Worm (Caenorhabditis elegans) whole organism, L2 larva: ENCODE results near the gene srg-3.

ENCODE experiments used
- C34F6.9 ChIP-seq: fragments of 150-350 bp; optimal IDR thresholded peaks from 2 replicates; lab custom pipeline; 2014; ENCODE audit warnings: missing biosample characterization, missing genetic modification characterization
- F13H6.1 ChIP-seq: sonication (generic microtip); optimal IDR thresholded peaks from 2 replicates; lab custom pipeline; 2016; ENCODE audit warnings: missing genetic modification characterization, missing compliant biosample characterization
- R02D3.7 ChIP-seq: fragments of 150-350 bp; optimal IDR thresholded peaks from 2 replicates; lab custom pipeline; 2014; ENCODE audit warnings: missing biosample characterization, missing genetic modification characterization
- Y55F3AM.14 ChIP-seq: fragments of 200-800 bp; sonication (Bioruptor generic); optimal IDR thresholded peaks from 2 replicates; lab custom pipeline; 2018; ENCODE audit warnings: mild to moderate bottlenecking, missing genetic modification characterization, missing compliant biosample characterization
- ZK546.5 ChIP-seq: sonication (generic microtip); optimal IDR thresholded peaks from 2 replicates; lab custom pipeline; 2017; ENCODE audit warnings: missing biosample characterization, missing genetic modification characterization
- alr-1 ChIP-seq: fragments of 150-350 bp; optimal IDR thresholded peaks from 2 replicates; lab custom pipeline; 2014; ENCODE audit warnings: missing biosample characterization, missing genetic modification characterization
- aly-2 ChIP-seq: fragments of 150-350 bp; optimal IDR thresholded peaks from 2 replicates; lab custom pipeline; 2014; ENCODE audit warnings: missing biosample characterization, missing genetic modification characterization
- ama-1 ChIP-seq: fragments of 150-350 bp; optimal IDR thresholded peaks from 2 replicates; lab custom pipeline; 2018; ENCODE audit warnings: inconsistent platforms
- blmp-1 ChIP-seq: sonication (generic microtip); optimal IDR thresholded peaks from 2 replicates; lab custom pipeline; 2017; ENCODE audit warnings: missing genetic modification characterization, mild to moderate bottlenecking, missing compliant biosample characterization, antibody characterized with exemption, moderate library complexity; ENCODE audit not compliant: insufficient read depth
- ceh-16 ChIP-seq: fragments of 150-350 bp; optimal IDR thresholded peaks from 2 replicates; lab custom pipeline; 2014; ENCODE audit warnings: missing biosample characterization, missing genetic modification characterization
- ceh-82 ChIP-seq: fragments of 150-350 bp; optimal IDR thresholded peaks from 2 replicates; lab custom pipeline; 2014; ENCODE audit warnings: missing biosample characterization, missing genetic modification characterization
- dmd-4 ChIP-seq: sonication (generic microtip); optimal IDR thresholded peaks from 2 replicates; lab custom pipeline; 2017; ENCODE audit warnings: missing biosample characterization, missing genetic modification characterization
- egl-27 ChIP-seq: sonication (generic microtip); optimal IDR thresholded peaks from 3 replicates; lab custom pipeline; 2017; ENCODE audit warnings: missing biosample characterization, missing genetic modification reagents, missing genetic modification characterization
- elt-3 ChIP-seq: sonication (generic microtip); optimal IDR thresholded peaks from 2 replicates; lab custom pipeline; 2017; ENCODE audit warnings: missing biosample characterization, missing genetic modification characterization
- fos-1 ChIP-seq: fragments of 150-350 bp; optimal IDR thresholded peaks from 2 replicates; lab custom pipeline; 2014; ENCODE audit warnings: missing biosample characterization, missing genetic modification characterization
- lin-13 ChIP-seq: fragments of 150-350 bp; optimal IDR thresholded peaks from 2 replicates; lab custom pipeline; 2014; ENCODE audit warnings: missing biosample characterization, missing genetic modification reagents, missing genetic modification characterization
- lin-39 ChIP-seq: fragments of 150-350 bp; optimal IDR thresholded peaks from 2 replicates; lab custom pipeline; 2014; ENCODE audit warnings: missing biosample characterization, missing genetic modification reagents, missing genetic modification characterization
- lsy-2 ChIP-seq, 2 experiments: fragments of 150-350 bp in 1 of 2; sonication (generic microtip) in 1 of 2; optimal IDR thresholded peaks; 2 replicates each; lab custom pipeline; 2014 to 2017; ENCODE audit warnings: missing biosample characterization in 2 of 2, missing genetic modification characterization in 2 of 2
- mab-5 ChIP-seq: fragments of 150-350 bp; optimal IDR thresholded peaks from 2 replicates; lab custom pipeline; 2014; ENCODE audit warnings: missing biosample characterization, missing genetic modification characterization
- mdl-1 ChIP-seq, 2 experiments: fragments of 150-350 bp in 1 of 2; sonication (generic microtip) in 1 of 2; optimal IDR thresholded peaks; 2 replicates each; lab custom pipeline; 2017; ENCODE audit warnings: missing biosample characterization in 2 of 2, missing genetic modification characterization in 2 of 2
- nhr-10 ChIP-seq: sonication (generic microtip); optimal IDR thresholded peaks from 2 replicates; lab custom pipeline; 2017; ENCODE audit warnings: missing biosample characterization, missing genetic modification characterization
- nhr-11 ChIP-seq: fragments of 150-350 bp; optimal IDR thresholded peaks from 2 replicates; lab custom pipeline; 2014; ENCODE audit warnings: missing biosample characterization, missing genetic modification characterization
- nhr-12 ChIP-seq: fragments of 150-350 bp; optimal IDR thresholded peaks from 2 replicates; lab custom pipeline; 2014; ENCODE audit warnings: missing biosample characterization, missing genetic modification characterization
- nhr-129 ChIP-seq: fragments of 150-350 bp; optimal IDR thresholded peaks from 2 replicates; lab custom pipeline; 2014; ENCODE audit warnings: missing biosample characterization, missing genetic modification characterization
- nhr-21 ChIP-seq: fragments of 150-350 bp; optimal IDR thresholded peaks from 2 replicates; lab custom pipeline; 2014; ENCODE audit warnings: missing biosample characterization, missing genetic modification characterization
- nhr-23 ChIP-seq: fragments of 150-350 bp; optimal IDR thresholded peaks from 2 replicates; lab custom pipeline; 2014; ENCODE audit warnings: missing biosample characterization, missing genetic modification reagents, missing genetic modification characterization
- nhr-237 ChIP-seq: fragments of 150-350 bp; optimal IDR thresholded peaks from 2 replicates; lab custom pipeline; 2014; ENCODE audit warnings: missing biosample characterization, missing genetic modification characterization
- nhr-25 ChIP-seq: fragments of 150-350 bp; sonication (generic microtip); optimal IDR thresholded peaks from 3 replicates; lab custom pipeline; 2014; ENCODE audit warnings: missing biosample characterization, missing genetic modification characterization
- nhr-6 ChIP-seq: fragments of 150-350 bp; optimal IDR thresholded peaks from 2 replicates; lab custom pipeline; 2014; ENCODE audit warnings: missing biosample characterization, missing genetic modification characterization
- nhr-77 ChIP-seq: fragments of 150-350 bp; optimal IDR thresholded peaks from 2 replicates; lab custom pipeline; 2014; ENCODE audit warnings: missing biosample characterization, missing genetic modification characterization
- peb-1 ChIP-seq: fragments of 150-350 bp; optimal IDR thresholded peaks from 2 replicates; lab custom pipeline; 2014; ENCODE audit warnings: missing biosample characterization, missing genetic modification characterization
- sem-4 ChIP-seq: fragments of 150-350 bp; optimal IDR thresholded peaks from 2 replicates; lab custom pipeline; 2014; ENCODE audit warnings: missing biosample characterization, missing genetic modification reagents, missing genetic modification characterization
- skn-1 ChIP-seq: sonication (generic microtip); optimal IDR thresholded peaks from 2 replicates; lab custom pipeline; 2017; ENCODE audit warnings: missing biosample characterization, missing genetic modification characterization
- sma-3 ChIP-seq: sonication (generic microtip); optimal IDR thresholded peaks from 2 replicates; lab custom pipeline; 2016; ENCODE audit warnings: missing genetic modification reagents, missing genetic modification characterization, missing compliant biosample characterization
- sma-9 ChIP-seq, 2 experiments: fragments of 150-350 bp in 1 of 2; sonication (generic microtip) in 1 of 2; optimal IDR thresholded peaks; 2 replicates each; lab custom pipeline; 2014 to 2016; ENCODE audit warnings: missing genetic modification characterization in 2 of 2, mild to moderate bottlenecking in 1 of 2, missing biosample characterization in 1 of 2, missing compliant biosample characterization in 1 of 2, missing genetic modification reagents in 1 of 2, moderate library complexity in 1 of 2
- snpc-4 ChIP-seq: fragments of 150-350 bp; optimal IDR thresholded peaks from 2 replicates; lab custom pipeline; 2014; ENCODE audit warnings: missing biosample characterization, missing genetic modification characterization
- unc-39 ChIP-seq: fragments of 150-350 bp; optimal IDR thresholded peaks from 2 replicates; lab custom pipeline; 2014; ENCODE audit warnings: missing biosample characterization, missing genetic modification characterization
- unc-55 ChIP-seq: fragments of 150-350 bp; sonication (generic microtip); optimal IDR thresholded peaks from 3 replicates; lab custom pipeline; 2014; ENCODE audit warnings: missing biosample characterization, missing genetic modification reagents, missing genetic modification characterization
- unc-62 ChIP-seq: fragments of 150-350 bp; optimal IDR thresholded peaks from 2 replicates; lab custom pipeline; 2014; ENCODE audit warnings: missing biosample characterization, missing genetic modification reagents, missing genetic modification characterization
- zag-1 ChIP-seq: fragments of 150-350 bp; optimal IDR thresholded peaks from 2 replicates; lab custom pipeline; 2014; ENCODE audit warnings: missing biosample characterization, missing genetic modification characterization
- ztf-1 ChIP-seq: fragments of 200-800 bp; sonication (Bioruptor generic); conservative IDR thresholded peaks from 2 replicates; pipeline ENCODE4 v1.3.6; 2022; ENCODE audit warnings: missing genetic modification characterization, missing compliant biosample characterization
- ztf-11 ChIP-seq: sonication (generic microtip); optimal IDR thresholded peaks from 2 replicates; lab custom pipeline; 2017; ENCODE audit warnings: missing biosample characterization, missing genetic modification characterization
- ztf-4 ChIP-seq: fragments of 150-350 bp; optimal IDR thresholded peaks from 2 replicates; lab custom pipeline; 2014; ENCODE audit warnings: missing biosample characterization, missing genetic modification characterization

The srg-3 gene

DNA sequence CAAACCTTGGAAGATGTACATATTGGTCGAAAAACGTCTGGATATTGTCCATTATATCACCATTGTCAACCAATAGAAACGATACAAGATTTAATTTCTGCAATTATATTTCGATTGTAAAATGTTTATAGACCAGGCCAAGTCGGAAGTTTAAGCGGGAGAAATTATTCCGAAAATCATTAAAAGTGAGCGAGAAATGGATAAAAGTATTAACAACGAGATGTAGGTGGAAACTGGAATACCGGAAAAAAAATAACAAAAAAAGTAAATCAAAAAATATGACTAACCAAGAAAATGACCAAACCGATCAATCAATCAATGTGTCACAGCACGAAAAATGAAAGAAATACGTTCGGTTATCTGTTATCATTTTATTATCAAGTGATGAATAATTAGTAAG is 17.0 kb upstream of the srg-3 start, which contains the start of gene F47D12.6:
F47D12.6 (minus strand) TSS at position 101 of the 400 bp plus-strand sequence.
- TF ChIP-seq nhr-21 (no peak), alr-1 (tag; lab: Kevin White, UChicago) (no peak), ZK546.5 (tag; lab: Kevin White, UChicago) (no peak), fos-1 (tag; lab: Kevin White, UChicago) (peak; percentile 41)

DNA sequence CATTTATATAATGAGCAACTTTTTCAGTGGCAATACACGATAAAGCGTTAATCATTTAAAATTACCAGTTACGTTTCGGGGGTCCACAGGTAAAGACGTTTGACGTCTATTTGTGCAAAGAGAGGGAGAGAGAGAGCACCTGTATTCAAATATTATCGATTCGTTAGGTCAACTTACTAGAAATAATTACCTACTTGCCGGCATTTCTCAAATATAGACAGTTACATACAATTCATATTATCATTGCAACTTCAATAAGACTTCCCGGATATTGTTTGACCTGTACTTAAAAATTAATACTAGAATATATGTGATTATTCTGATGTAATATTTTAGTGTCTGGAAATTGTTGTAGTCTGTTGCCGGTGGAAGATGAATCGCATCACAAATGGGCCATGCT is 15.7 kb upstream of the srg-3 start, which contains the start of gene gadr-3:
gadr-3 (minus strand) TSS at position 101 of the 400 bp plus-strand sequence.
- TF ChIP-seq lin-13 (GFP tag; lab: Kevin White, UChicago): no peak
- TF ChIP-seq ceh-16 (tag; lab: Kevin White, UChicago): no peak
- no peak for TF ChIP-seq snpc-4 (tag; lab: Kevin White, UChicago)
- TF ChIP-seq ztf-1 (GFP tag; lab: Robert Waterston, UW): no peak
- TF ChIP-seq elt-3 (tag; lab: Kevin White, UChicago): no peak
- TF ChIP-seq zag-1 (tag; lab: Kevin White, UChicago): no peak
- TF ChIP-seq egl-27 (tag; lab: Kevin White, UChicago): no peak
- no peak for TF ChIP-seq lin-39 (tag; lab: Kevin White, UChicago)
- no peak for TF ChIP-seq sma-3
- TF ChIP-seq fos-1 (tag; lab: Kevin White, UChicago): no peak
- no peak for TF ChIP-seq ztf-4 (tag; lab: Kevin White, UChicago)

DNA sequence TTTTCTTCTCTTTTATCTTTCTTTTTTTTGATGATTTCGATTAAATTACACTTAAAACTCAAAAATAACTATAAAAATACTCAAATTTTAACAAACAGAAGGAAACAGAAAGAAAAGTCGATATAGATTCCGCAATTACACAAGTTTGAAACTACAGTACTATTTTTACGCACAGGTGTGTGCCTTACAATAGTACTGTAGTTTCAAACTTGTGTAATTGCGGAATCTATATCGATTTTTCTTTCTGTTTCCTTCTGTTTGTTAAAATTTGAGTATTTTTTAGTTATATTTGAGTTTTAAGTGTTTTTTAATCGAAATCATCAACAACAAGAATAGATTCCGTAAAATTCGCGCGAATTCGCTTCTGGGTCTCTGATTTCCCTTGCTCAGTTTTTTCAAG is 12.8 kb upstream of the srg-3 start:
- no peak for TF ChIP-seq unc-39 (tag; lab: Kevin White, UChicago)
- no peak for TF ChIP-seq mab-5 (tag; lab: Kevin White, UChicago)
- no peak for TF ChIP-seq sma-9 (GFP tag; optimal IDR thresholded peaks at IDR 0.05; lab: Kevin White, UChicago)
- no peak for TF ChIP-seq sma-9 (tag; optimal IDR thresholded peaks at IDR 0.05; lab: Kevin White, UChicago)
- no peak for TF ChIP-seq ama-1 (lab: Kevin White, UChicago)
- TF ChIP-seq ceh-16 (tag; lab: Kevin White, UChicago): no peak
- no peak for TF ChIP-seq nhr-11 (tag; lab: Kevin White, UChicago)
- no peak for TF ChIP-seq lin-13 (GFP tag; lab: Kevin White, UChicago)
- no peak for TF ChIP-seq nhr-25
- no peak for TF ChIP-seq nhr-129 (tag; lab: Kevin White, UChicago)
- no peak for TF ChIP-seq fos-1 (tag; lab: Kevin White, UChicago)
- TF ChIP-seq nhr-23: no peak
- TF ChIP-seq nhr-6: no peak
- TF ChIP-seq, all 48 proteins: peak for 0

DNA sequence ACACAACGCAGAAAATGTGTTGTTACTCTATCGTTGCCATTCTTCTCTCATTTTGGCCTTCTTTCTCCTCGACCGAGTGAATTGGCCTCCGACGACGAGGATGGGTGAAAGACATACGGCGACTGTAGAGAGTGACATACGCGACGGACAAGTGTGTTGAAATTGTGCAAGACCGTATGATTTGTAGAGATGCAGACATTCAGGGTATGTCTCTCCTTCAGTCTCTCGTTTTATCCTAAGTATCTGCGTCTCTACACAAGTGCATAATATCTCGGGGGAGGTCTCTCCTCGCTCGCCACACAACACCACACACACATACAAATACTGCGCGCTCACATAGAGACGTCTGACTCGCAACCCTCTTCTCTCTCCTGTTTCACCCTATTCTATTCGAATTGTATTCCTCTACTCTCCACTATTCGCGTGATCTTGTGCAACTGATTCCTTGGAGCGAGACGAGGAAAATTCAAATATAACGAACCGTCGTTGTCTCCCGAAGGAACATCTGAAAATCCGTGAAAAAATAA is 10.0 kb upstream of the srg-3 start, which contains the start of gene hmg-1.2:
hmg-1.2 (plus strand) TSS at position 311 of the 527 bp plus-strand sequence.
- TF ChIP-seq ama-1 (lab: Kevin White, UChicago): no peak
- peak; percentile 68 for TF ChIP-seq fos-1 (tag; lab: Kevin White, UChicago)
- no peak for TF ChIP-seq nhr-10 (tag; lab: Kevin White, UChicago)
- TF ChIP-seq nhr-11 (tag; lab: Kevin White, UChicago): no peak
- no peak for TF ChIP-seq nhr-77
- peak; percentile 95 for TF ChIP-seq F13H6.1 (tag; lab: Kevin White, UChicago)
- peak; percentile 65 for TF ChIP-seq sem-4 (tag; lab: Kevin White, UChicago)
- TF ChIP-seq R02D3.7 (tag; lab: Kevin White, UChicago): no peak
- TF ChIP-seq blmp-1: peak; percentile 76
- TF ChIP-seq ceh-82 (tag; lab: Kevin White, UChicago): no peak
- TF ChIP-seq Y55F3AM.14: peak; percentile 67
- TF ChIP-seq egl-27 (tag; lab: Kevin White, UChicago): peak; percentile 88
- peak; percentile 5 for TF ChIP-seq ZK546.5 (tag; lab: Kevin White, UChicago)
- peak; percentile 82 for TF ChIP-seq unc-55
- peak; percentile 55 for TF ChIP-seq dmd-4 (tag; lab: Kevin White, UChicago)
- TF ChIP-seq nhr-237 (tag; lab: Kevin White, UChicago): no peak
- TF ChIP-seq nhr-25: peak; percentile 83
- peak; percentile 35 for TF ChIP-seq alr-1 (tag; lab: Kevin White, UChicago)
- TF ChIP-seq unc-62 (GFP tag; lab: Kevin White, UChicago): peak; percentile 44
- no peak for TF ChIP-seq skn-1 (tag; lab: Kevin White, UChicago)
- TF ChIP-seq lsy-2 (tag; optimal IDR thresholded peaks at IDR 0.05; lab: Kevin White, UChicago): peak; percentile 27 to 83
- TF ChIP-seq ceh-16 (tag; lab: Kevin White, UChicago): peak; percentile 64
- TF ChIP-seq lin-39 (tag; lab: Kevin White, UChicago): no peak
- TF ChIP-seq nhr-23: no peak
- no peak for TF ChIP-seq elt-3 (tag; lab: Kevin White, UChicago)
- TF ChIP-seq sma-9 (GFP tag; optimal IDR thresholded peaks at IDR 0.05; lab: Kevin White, UChicago): peak; percentile 92
- no peak for TF ChIP-seq sma-9 (tag; optimal IDR thresholded peaks at IDR 0.05; lab: Kevin White, UChicago)
- TF ChIP-seq ztf-11 (tag; lab: Kevin White, UChicago): no peak
- peak; percentile 83 for TF ChIP-seq C34F6.9 (tag; lab: Kevin White, UChicago)
- TF ChIP-seq nhr-21: peak; percentile 89
- TF ChIP-seq peb-1 (tag; lab: Kevin White, UChicago): no peak
- peak; percentile 87 for TF ChIP-seq nhr-6
- TF ChIP-seq snpc-4 (tag; lab: Kevin White, UChicago): peak; percentile 66
- peak; percentile 93 for TF ChIP-seq nhr-129 (tag; lab: Kevin White, UChicago)
- no peak for TF ChIP-seq nhr-12 (tag; lab: Kevin White, UChicago)
- TF ChIP-seq mdl-1 (tag; optimal IDR thresholded peaks at IDR 0.05; lab: Kevin White, UChicago): peak; percentile 54 to 75
- TF ChIP-seq unc-39 (tag; lab: Kevin White, UChicago): no peak
- TF ChIP-seq aly-2 (tag; lab: Kevin White, UChicago): no peak
- peak; percentile 52 for TF ChIP-seq zag-1 (tag; lab: Kevin White, UChicago)
- peak; percentile 73 for TF ChIP-seq ztf-4 (tag; lab: Kevin White, UChicago)
